Fruit fly (Drosophila melanogaster): ENCODE data around the gene CG34447.

dm6 chr2L:2438640-2439276 lies 18.9 kb upstream of the CG34447 start:
- TF ChIP-seq Hr38 (GFP tag; optimal IDR thresholded peaks at IDR 0.05) (no peak), CG32006 (GFP tag; optimal IDR thresholded peaks at IDR 0.05) (peak; percentile 32), ss (GFP tag; optimal IDR thresholded peaks at IDR 0.05) (no peak), achi (GFP tag; optimal IDR thresholded peaks at IDR 0.05) (peak; percentile 2), vri (GFP tag; optimal IDR thresholded peaks at IDR 0.05) (no peak)
